Worm (Caenorhabditis elegans): ENCODE measurements around the gene his-64.

- no peak for TF ChIP-seq W03F9.2 (tag; optimal IDR thresholded peaks at IDR 0.05)
- TF ChIP-seq him-1 (tag; optimal IDR thresholded peaks at IDR 0.05): no peak
These were observed 46.0 kb downstream of the his-64 start for ce11 chrIV:11452928-11453327.
